Worm (Caenorhabditis elegans): Measurements from ENCODE around the gene Y7A5A.5.

ce11 chrX:15784570-15784969 is 2.1 kb downstream of the Y7A5A.5 start, which contains the start of gene Y7A5A.3:
- TF ChIP-seq nhr-77 (tag; optimal IDR thresholded peaks at IDR 0.05), result no peak
- no peak for TF ChIP-seq ceh-82 (tag; optimal IDR thresholded peaks at IDR 0.05)

All from whole organism, L2 larva.